Worm (Caenorhabditis elegans) whole organism, early embryonic: ENCODE data around the gene srh-200.

ENCODE experiments used
- B0310.2 ChIP-seq: sonication (generic microtip); optimal IDR thresholded peaks from 2 replicates; lab custom pipeline; 2016; ENCODE audit warnings: mild to moderate bottlenecking, missing genetic modification characterization, missing compliant biosample characterization
- F13C5.2 ChIP-seq: sonication (generic microtip); optimal IDR thresholded peaks from 2 replicates; lab custom pipeline; 2017; ENCODE audit warnings: mild to moderate bottlenecking, missing genetic modification characterization, inconsistent platforms, missing compliant biosample characterization
- aly-1 ChIP-seq: sonication (generic microtip); optimal IDR thresholded peaks from 2 replicates; lab custom pipeline; 2016; ENCODE audit warnings: missing genetic modification characterization, missing compliant biosample characterization
- ama-1 ChIP-seq: fragments of 150-350 bp; optimal IDR thresholded peaks from 2 replicates; lab custom pipeline; 2014
- ceh-13 ChIP-seq: fragments of 200-800 bp; sonication (Bioruptor generic); optimal IDR thresholded peaks from 2 replicates; lab custom pipeline; 2018; ENCODE audit warnings: mild to moderate bottlenecking, missing genetic modification characterization, missing compliant biosample characterization
- ceh-36 ChIP-seq: sonication (generic microtip); optimal IDR thresholded peaks from 2 replicates; lab custom pipeline; 2016; ENCODE audit warnings: missing genetic modification characterization, inconsistent platforms, missing compliant biosample characterization
- ets-7 ChIP-seq: sonication (generic microtip); optimal IDR thresholded peaks from 2 replicates; lab custom pipeline; 2016; ENCODE audit warnings: missing genotype, missing genetic modification characterization, missing compliant biosample characterization
- flt-1 ChIP-seq: fragments of 200-800 bp; sonication (Bioruptor generic); IDR thresholded peaks from 2 replicates; pipeline ENCODE4 v1.3.6; 2022; ENCODE audit warnings: missing genetic modification characterization, missing compliant biosample characterization
- hmbx-1 ChIP-seq: sonication (generic microtip); optimal IDR thresholded peaks from 2 replicates; lab custom pipeline; 2016; ENCODE audit warnings: mild to moderate bottlenecking, missing genetic modification characterization, missing compliant biosample characterization
- hmg-4 ChIP-seq: fragments of 200-800 bp; sonication (Bioruptor generic); optimal IDR thresholded peaks from 2 replicates; lab custom pipeline; 2018; ENCODE audit warnings: mild to moderate bottlenecking, missing genetic modification characterization, missing compliant biosample characterization
- hnd-1 ChIP-seq: sonication (generic microtip); optimal IDR thresholded peaks from 2 replicates; lab custom pipeline; 2016; ENCODE audit warnings: missing genetic modification characterization, missing compliant biosample characterization
- pes-1 ChIP-seq: fragments of 200-800 bp; sonication (Bioruptor generic); IDR thresholded peaks from 2 replicates; pipeline ENCODE4 v1.3.6; 2022; ENCODE audit warnings: missing genetic modification reagents, missing genetic modification characterization, missing compliant biosample characterization
- scrt-1 ChIP-seq: fragments of 200-800 bp; sonication (Bioruptor generic); IDR thresholded peaks from 2 replicates; pipeline ENCODE4 v1.3.6; 2022; ENCODE audit warnings: missing genetic modification characterization, missing compliant biosample characterization
- sea-1 ChIP-seq: fragments of 200-800 bp; sonication (Bioruptor generic); conservative IDR thresholded peaks from 2 replicates; pipeline ENCODE4 v1.3.6; 2022; ENCODE audit warnings: missing genetic modification characterization, missing compliant biosample characterization
- tbx-11 ChIP-seq: fragments of 200-800 bp; sonication (Bioruptor generic); IDR thresholded peaks from 2 replicates; pipeline ENCODE4 v1.3.6; 2022; ENCODE audit warnings: missing genetic modification characterization, missing compliant biosample characterization
- tbx-37 ChIP-seq: fragments of 200-800 bp; sonication (Bioruptor generic); conservative IDR thresholded peaks from 2 replicates; pipeline ENCODE4 v1.3.6; 2022; ENCODE audit warnings: missing genetic modification reagents, missing genetic modification characterization, missing compliant biosample characterization
- tra-4 ChIP-seq: sonication (generic microtip); optimal IDR thresholded peaks from 2 replicates; lab custom pipeline; 2017; ENCODE audit warnings: missing genetic modification characterization, missing compliant biosample characterization

srh-200 gene

DNA sequence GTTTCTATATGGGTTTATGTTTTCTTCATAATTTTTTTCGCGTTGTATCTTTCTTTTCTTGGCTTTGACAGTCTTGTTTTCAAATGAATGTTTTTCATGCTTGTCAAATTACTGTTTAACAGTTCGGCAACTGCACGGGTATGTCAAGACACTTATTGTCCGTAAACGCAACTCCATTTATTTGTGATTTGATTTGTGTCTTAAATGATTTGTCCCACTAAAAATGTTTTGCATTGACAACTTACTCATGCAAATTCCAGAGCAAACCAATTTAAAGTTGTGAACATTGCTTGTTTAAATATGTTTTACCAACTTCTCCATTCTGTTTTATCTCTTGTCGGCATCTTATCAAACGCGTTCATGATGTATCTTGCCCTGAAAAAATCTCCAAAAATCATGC is 21.7 kb downstream of the srh-200 start, which contains the start of gene srd-25:
Gene srd-25, plus strand, starts transcription at position 301 of the 400 bp plus-strand sequence.
- no peak for TF ChIP-seq pes-1 (GFP tag; lab: Robert Waterston, UW)
- TF ChIP-seq ama-1 (lab: Kevin White, UChicago), result no peak
- no peak for TF ChIP-seq tra-4 (tag; lab: Kevin White, UChicago)
- no peak for TF ChIP-seq sea-1
- TF ChIP-seq ceh-13, result no peak

DNA sequence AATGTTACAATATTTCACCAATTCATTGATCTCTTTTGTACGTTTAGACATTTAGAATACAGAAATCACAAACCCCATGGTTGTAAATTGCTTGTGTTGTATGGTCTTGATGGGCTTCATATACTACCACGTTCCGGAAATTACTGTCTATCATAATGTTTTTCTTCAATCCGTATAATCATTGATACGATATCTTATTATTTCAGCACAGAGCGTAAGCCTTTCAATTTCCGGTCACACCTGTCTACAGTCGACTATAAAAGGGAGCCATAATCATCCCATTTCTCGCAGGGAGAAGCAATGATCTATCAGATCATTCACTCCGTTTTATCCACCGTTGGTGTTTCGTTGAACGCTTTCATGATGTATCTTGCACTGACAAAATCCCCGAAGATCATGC is 24.0 kb downstream of the srh-200 start, which contains the start of gene srd-30:
Gene srd-30, plus strand, starts transcription at position 301 of the 400 bp plus-strand sequence.
- no peak for TF ChIP-seq ama-1 (lab: Kevin White, UChicago)
- TF ChIP-seq tbx-37 (GFP tag; lab: Robert Waterston, UW), result no peak
- TF ChIP-seq flt-1 (GFP tag; lab: Robert Waterston, UW), result no peak
- no peak for TF ChIP-seq hmbx-1 (tag; lab: Kevin White, UChicago)
- no peak for TF ChIP-seq ceh-13
- no peak for TF ChIP-seq hnd-1 (tag; lab: Kevin White, UChicago)
- TF ChIP-seq tbx-11 (GFP tag; lab: Robert Waterston, UW), result no peak
- no peak for TF ChIP-seq ceh-36 (tag; lab: Kevin White, UChicago)

DNA sequence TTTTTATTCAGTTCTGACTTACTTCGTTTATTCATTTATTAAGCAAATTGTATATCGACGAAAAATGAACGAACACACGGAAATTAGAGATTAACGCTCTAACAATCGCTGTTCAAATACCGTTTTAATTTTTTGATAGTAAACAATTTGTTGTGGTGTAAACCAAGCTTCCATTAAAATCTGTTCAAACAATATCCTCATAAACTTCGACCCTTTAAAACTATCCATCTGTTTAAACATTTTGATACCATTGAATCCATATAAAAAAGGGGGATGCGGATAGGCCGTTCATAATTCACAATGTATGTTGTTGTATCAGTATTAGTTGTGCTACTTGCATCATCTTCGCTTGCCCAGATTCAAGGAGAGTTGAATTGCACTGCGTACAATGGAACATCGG is 26.9 kb downstream of the srh-200 start, which contains the start of gene F07C4.6:
Gene F07C4.6, plus strand, starts transcription at position 301 of the 400 bp plus-strand sequence.
- TF ChIP-seq sea-1 (no peak), F13C5.2 (tag; lab: Kevin White, UChicago) (no peak), hmbx-1 (tag; lab: Kevin White, UChicago) (no peak), ceh-36 (tag; lab: Kevin White, UChicago) (no peak), ets-7 (no peak)

DNA sequence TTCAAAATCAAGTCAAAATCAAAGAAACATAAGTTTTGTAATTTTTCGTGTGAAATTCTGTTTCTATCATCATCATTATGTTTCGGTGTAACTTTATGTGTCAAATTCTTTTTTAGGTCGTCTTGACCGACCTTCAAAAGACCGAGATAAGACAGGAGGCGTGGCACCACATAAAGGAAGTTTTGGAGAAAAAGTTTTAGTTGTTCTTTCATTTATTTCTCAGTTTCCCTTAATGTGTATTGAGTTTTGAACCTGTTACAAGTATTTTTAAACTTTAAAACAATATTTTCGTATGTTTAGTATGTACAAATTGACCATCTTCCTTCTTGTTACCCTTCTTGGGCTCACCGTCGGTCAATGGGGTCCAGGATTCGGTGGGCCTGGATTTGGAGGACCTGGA is 28.8 kb downstream of the srh-200 start, which contains the start of gene grsp-4:
Gene grsp-4, plus strand, starts transcription at position 301 of the 400 bp plus-strand sequence.
- no peak for TF ChIP-seq ama-1 (lab: Kevin White, UChicago)
- no peak for TF ChIP-seq flt-1 (GFP tag; lab: Robert Waterston, UW)
- no peak for TF ChIP-seq tbx-11 (GFP tag; lab: Robert Waterston, UW)
- TF ChIP-seq scrt-1 (GFP tag; lab: Robert Waterston, UW), result no peak
- no peak for TF ChIP-seq tra-4 (tag; lab: Kevin White, UChicago)
- TF ChIP-seq hmg-4 (GFP tag; lab: Kevin White, UChicago), result no peak
- no peak for TF ChIP-seq tbx-37 (GFP tag; lab: Robert Waterston, UW)
- TF ChIP-seq ceh-13, result no peak
- no peak for TF ChIP-seq ets-7
- TF ChIP-seq aly-1 (tag; lab: Kevin White, UChicago), result no peak
- TF ChIP-seq ceh-36 (tag; lab: Kevin White, UChicago), result no peak
- TF ChIP-seq pes-1 (GFP tag; lab: Robert Waterston, UW), result no peak
- TF ChIP-seq hnd-1 (tag; lab: Kevin White, UChicago), result no peak
- no peak for TF ChIP-seq B0310.2 (tag; lab: Kevin White, UChicago)
- TF ChIP-seq sea-1, result no peak
- no peak for TF ChIP-seq hmbx-1 (tag; lab: Kevin White, UChicago)
- TF ChIP-seq F13C5.2 (tag; lab: Kevin White, UChicago), result no peak

DNA sequence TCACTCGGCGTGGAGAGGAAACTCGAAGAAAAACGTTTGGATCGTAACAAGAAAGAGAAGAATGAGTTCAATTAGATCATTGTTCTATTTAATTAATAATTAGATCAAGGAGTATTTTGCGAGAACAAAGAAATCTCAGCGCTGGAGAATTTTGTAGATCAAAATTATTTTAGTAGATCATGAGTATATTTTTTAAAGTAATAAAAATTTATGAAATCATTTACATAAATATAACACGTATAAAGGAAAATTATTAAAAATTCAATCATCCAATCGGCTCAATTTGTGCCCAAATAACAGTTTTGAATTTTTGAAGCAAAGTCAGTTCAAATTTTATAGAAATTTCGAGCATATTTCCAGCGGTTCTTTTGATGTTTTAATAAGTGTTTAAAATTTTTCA is 29.3 kb downstream of the srh-200 start, which contains the start of gene C50E3.13:
Gene C50E3.13, minus strand, starts transcription at position 101 of the 400 bp plus-strand sequence.
- TF ChIP-seq ets-7, result no peak
- TF ChIP-seq hmbx-1 (tag; lab: Kevin White, UChicago), result no peak
- no peak for TF ChIP-seq ceh-13
- no peak for TF ChIP-seq hnd-1 (tag; lab: Kevin White, UChicago)
- TF ChIP-seq flt-1 (GFP tag; lab: Robert Waterston, UW), result no peak
- no peak for TF ChIP-seq aly-1 (tag; lab: Kevin White, UChicago)
- TF ChIP-seq ama-1 (lab: Kevin White, UChicago), result no peak
- no peak for TF ChIP-seq pes-1 (GFP tag; lab: Robert Waterston, UW)
- TF ChIP-seq tbx-37 (GFP tag; lab: Robert Waterston, UW), result no peak
- TF ChIP-seq F13C5.2 (tag; lab: Kevin White, UChicago), result no peak
- no peak for TF ChIP-seq B0310.2 (tag; lab: Kevin White, UChicago)
- no peak for TF ChIP-seq sea-1
- no peak for TF ChIP-seq tbx-11 (GFP tag; lab: Robert Waterston, UW)
- TF ChIP-seq hmg-4 (GFP tag; lab: Kevin White, UChicago), result no peak

DNA sequence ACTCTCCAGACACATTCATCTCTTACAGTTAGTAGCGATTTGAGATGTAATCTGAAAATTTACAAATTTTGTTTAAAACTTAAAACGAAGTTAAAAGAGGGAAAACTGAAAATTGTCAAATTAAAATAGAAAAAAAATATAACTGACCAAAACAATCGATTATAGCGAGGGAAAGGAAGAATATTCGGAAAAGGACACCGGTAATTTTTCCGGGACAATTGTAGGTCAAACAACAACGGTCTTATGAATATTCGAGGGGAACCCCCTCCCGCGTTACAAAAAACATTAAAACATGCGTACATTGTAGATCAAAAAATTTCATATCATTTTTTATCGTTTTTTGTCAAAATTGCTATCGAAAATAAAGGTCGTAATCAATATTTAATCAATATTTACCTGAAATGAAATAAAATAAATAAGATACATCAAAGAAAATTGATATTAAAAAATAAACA is 31.4 kb downstream of the srh-200 start, which contains the start of gene C50E3.12:
Gene C50E3.12, minus strand, starts transcription at position 51 of the 455 bp plus-strand sequence.
- TF ChIP-seq tbx-37 (GFP tag; lab: Robert Waterston, UW) (no peak), hnd-1 (tag; lab: Kevin White, UChicago) (no peak), flt-1 (GFP tag; lab: Robert Waterston, UW) (no peak), hmbx-1 (tag; lab: Kevin White, UChicago) (no peak), hmg-4 (GFP tag; lab: Kevin White, UChicago) (no peak), B0310.2 (tag; lab: Kevin White, UChicago) (no peak), pes-1 (GFP tag; lab: Robert Waterston, UW) (no peak), ceh-13 (no peak), sea-1 (no peak), aly-1 (tag; lab: Kevin White, UChicago) (no peak), ets-7 (no peak), F13C5.2 (tag; lab: Kevin White, UChicago) (no peak)

DNA sequence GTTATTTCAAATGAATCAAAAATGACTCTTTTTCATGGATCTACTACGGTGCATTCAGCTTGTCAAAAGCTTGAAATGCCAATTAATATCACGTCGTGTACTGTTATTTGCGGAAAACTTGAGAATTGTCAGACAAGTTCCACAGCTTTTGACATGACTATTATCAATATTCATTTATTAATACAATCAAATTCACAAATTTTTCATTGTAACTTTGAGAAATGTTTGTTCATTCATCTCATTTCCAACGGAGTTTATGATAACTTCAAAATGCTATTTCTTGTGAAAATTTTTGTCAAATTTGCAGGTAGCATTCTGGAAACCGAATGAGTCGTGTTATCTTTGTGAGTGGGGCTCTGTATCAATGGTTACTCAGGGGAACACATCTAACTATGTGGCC is 35.4 kb downstream of the srh-200 start, which contains the start of gene C50E3.15:
Gene C50E3.15, plus strand, starts transcription at position 301 of the 400 bp plus-strand sequence.
- no peak for TF ChIP-seq tbx-11 (GFP tag; lab: Robert Waterston, UW)
- TF ChIP-seq hmg-4 (GFP tag; lab: Kevin White, UChicago), result no peak
- no peak for TF ChIP-seq F13C5.2 (tag; lab: Kevin White, UChicago)
- TF ChIP-seq ceh-36 (tag; lab: Kevin White, UChicago), result no peak
- no peak for TF ChIP-seq tra-4 (tag; lab: Kevin White, UChicago)
- no peak for TF ChIP-seq hnd-1 (tag; lab: Kevin White, UChicago)
- no peak for TF ChIP-seq aly-1 (tag; lab: Kevin White, UChicago)
- no peak for TF ChIP-seq ama-1 (lab: Kevin White, UChicago)
- no peak for TF ChIP-seq B0310.2 (tag; lab: Kevin White, UChicago)
- TF ChIP-seq scrt-1 (GFP tag; lab: Robert Waterston, UW), result no peak
- TF ChIP-seq flt-1 (GFP tag; lab: Robert Waterston, UW), result no peak
- no peak for TF ChIP-seq tbx-37 (GFP tag; lab: Robert Waterston, UW)
- no peak for TF ChIP-seq pes-1 (GFP tag; lab: Robert Waterston, UW)
- TF ChIP-seq ets-7, result no peak
